Fruit fly (Drosophila melanogaster) whole organism, pupa: ENCODE measurements around the gene Kmn2.

Source experiments
- CG10348 ChIP-seq: fragments of 200-800 bp; sonication (Bioruptor generic); IDR thresholded peaks from 2 replicates; pipeline ENCODE4 v1.3.6; 2022; ENCODE audit warnings: missing biosample characterization, missing genetic modification characterization
- CG15710 ChIP-seq: fragments of 200-800 bp; sonication (Bioruptor generic); optimal IDR thresholded peaks from 2 replicates; lab custom pipeline; 2018; ENCODE audit warnings: missing biosample characterization, mild to moderate bottlenecking, missing genetic modification characterization, moderate library complexity
- CG17806 ChIP-seq: fragments of 200-800 bp; sonication (Bioruptor generic); optimal IDR thresholded peaks from 2 replicates; lab custom pipeline; 2018; ENCODE audit warnings: missing biosample characterization, mild to moderate bottlenecking, missing genetic modification characterization, moderate library complexity
- CG34367 ChIP-seq: fragments of 200-800 bp; sonication (Bioruptor generic); optimal IDR thresholded peaks from 2 replicates; lab custom pipeline; 2018; ENCODE audit warnings: missing biosample characterization, mild to moderate bottlenecking, missing genetic modification characterization
- CG8301 ChIP-seq: fragments of 200-800 bp; sonication (Bioruptor generic); optimal IDR thresholded peaks from 2 replicates; lab custom pipeline; 2018; ENCODE audit warnings: missing biosample characterization, mild to moderate bottlenecking, missing genetic modification characterization
- CG9948 ChIP-seq: fragments of 200-800 bp; sonication (Bioruptor generic); optimal IDR thresholded peaks from 2 replicates; lab custom pipeline; 2018; ENCODE audit warnings: missing biosample characterization, mild to moderate bottlenecking, missing genetic modification characterization, moderate library complexity
- EcR ChIP-seq: fragments of 200-800 bp; sonication (Bioruptor generic); optimal IDR thresholded peaks from 3 replicates; lab custom pipeline; 2019; ENCODE audit warnings: missing biosample characterization, missing genetic modification characterization, mild to moderate bottlenecking, moderate library complexity, missing genetic modification reagents
- Ets98B ChIP-seq: fragments of 200-800 bp; sonication (Bioruptor generic); IDR thresholded peaks from 2 replicates; pipeline ENCODE4 v1.3.6; 2022; ENCODE audit warnings: missing biosample characterization, missing genetic modification characterization
- Pif1A ChIP-seq: fragments of 200-800 bp; sonication (Bioruptor generic); optimal IDR thresholded peaks from 3 replicates; lab custom pipeline; 2016; ENCODE audit warnings: missing biosample characterization, missing genetic modification characterization
- Pif1B ChIP-seq: fragments of 200-800 bp; sonication (Bioruptor generic); optimal IDR thresholded peaks from 3 replicates; lab custom pipeline; 2016; ENCODE audit warnings: missing biosample characterization, missing genetic modification characterization
- gl ChIP-seq: fragments of 200-800 bp; sonication (Bioruptor generic); optimal IDR thresholded peaks from 2 replicates; lab custom pipeline; 2018; ENCODE audit warnings: missing biosample characterization, mild to moderate bottlenecking, missing genetic modification characterization
- rn ChIP-seq: fragments of 200-800 bp; sonication (Bioruptor generic); IDR thresholded peaks from 2 replicates; pipeline ENCODE4 v1.3.6; 2022; ENCODE audit warnings: missing biosample characterization, missing genetic modification characterization

DNA sequence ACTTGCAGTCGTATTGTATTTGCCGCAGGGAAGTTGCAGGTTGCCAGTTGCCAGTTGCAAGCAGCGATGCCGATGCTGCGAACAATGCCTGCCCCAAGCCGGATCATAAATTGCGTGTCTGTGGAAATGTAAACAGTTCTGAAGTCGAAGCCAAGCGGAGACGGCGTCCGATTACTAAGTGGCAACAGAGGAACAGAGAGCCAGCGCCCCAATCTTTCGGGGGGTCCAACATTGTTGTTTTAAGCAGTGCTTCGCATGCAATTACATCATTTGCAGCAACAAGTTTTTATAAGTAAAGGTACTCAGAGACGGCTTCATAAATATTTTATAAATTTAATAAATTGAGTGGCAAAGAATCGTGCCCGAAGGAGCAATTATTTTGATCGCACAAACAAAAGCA lies 46.6 kb downstream of the Kmn2 start:
- no peak for TF ChIP-seq CG10348 (GFP tag; lab: Robert Waterston, UW)
- no peak for TF ChIP-seq CG15710 (tag; lab: Kevin White, UChicago)
- TF ChIP-seq EcR (GFP tag; lab: Kevin White, UChicago), result no peak
- TF ChIP-seq CG8301 (tag; lab: Kevin White, UChicago), result no peak
- no peak for TF ChIP-seq gl (tag; lab: Kevin White, UChicago)
- TF ChIP-seq CG34367 (tag; lab: Kevin White, UChicago), result no peak
- TF ChIP-seq Pif1A (GFP tag; lab: Kevin White, UChicago), result no peak
- TF ChIP-seq Ets98B (GFP tag; lab: Robert Waterston, UW), result no peak
- TF ChIP-seq rn (GFP tag; lab: Robert Waterston, UW), result no peak
- TF ChIP-seq CG9948, result no peak
- no peak for TF ChIP-seq Pif1B
- no peak for TF ChIP-seq CG17806
